Worm (Caenorhabditis elegans): Measurements from ENCODE around the gene abu-10.
A peak's percentile ranks its signal among the peaks of the same experiment; 100 is the strongest.

DNA sequence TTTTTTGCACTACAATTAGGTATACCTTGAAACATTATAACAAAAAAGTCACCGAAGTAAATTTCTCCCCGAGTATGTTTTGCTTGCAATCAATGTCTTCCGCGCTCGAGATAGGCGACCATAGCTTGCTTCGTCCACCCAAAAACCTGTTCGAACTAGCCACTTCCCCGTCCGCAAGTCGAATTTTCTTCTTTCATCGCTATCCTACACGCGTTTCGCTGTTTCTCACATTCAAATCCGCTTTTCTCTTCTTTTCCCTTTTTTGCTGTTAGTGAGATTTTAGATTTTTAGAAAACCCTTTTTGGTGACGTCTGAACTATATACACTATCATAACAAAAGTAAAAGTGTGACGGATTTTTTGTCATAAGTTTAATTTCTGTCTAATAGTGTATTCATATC, 24.7 kb upstream of the abu-10 start:
- no peak for TF ChIP-seq nhr-77 (tag; optimal IDR thresholded peaks at IDR 0.05)
- no peak for TF ChIP-seq nhr-11 (tag; optimal IDR thresholded peaks at IDR 0.05)
- TF ChIP-seq unc-62 (GFP tag; optimal IDR thresholded peaks at IDR 0.05 in 1 of 2) = peak in 1 of 2 experiments; percentile 95
- TF ChIP-seq unc-62 (tag; optimal IDR thresholded peaks at IDR 0.05) = no peak
- no peak for TF ChIP-seq dmd-6 (GFP tag; IDR thresholded peaks at IDR 0.05)
- no peak for TF ChIP-seq ceh-62 (tag; optimal IDR thresholded peaks at IDR 0.05)
